Fruit fly (Drosophila melanogaster): ENCODE data around the gene t.
A peak's percentile ranks its signal among the peaks of the same experiment; 100 is the strongest.

Gene t

dm6 chrX:9250161-9250831 lies 27.2 kb upstream of the t start, which contains the start of gene CG17754 (continued):
- no peak for TF ChIP-seq CG16863 (GFP tag; optimal IDR thresholded peaks at IDR 0.05)
- no peak for TF ChIP-seq ems (GFP tag; optimal IDR thresholded peaks at IDR 0.05)
- TF ChIP-seq MBD-R2 (GFP tag; IDR thresholded peaks at IDR 0.05), result peak; percentile 87
- TF ChIP-seq CG15514 (GFP tag; optimal IDR thresholded peaks at IDR 0.05), result no peak
- TF ChIP-seq CG14965 (GFP tag; optimal IDR thresholded peaks at IDR 0.05; ENCODE audit: borderline replicate concordance), result no peak
- no peak for TF ChIP-seq lab (GFP tag; optimal IDR thresholded peaks at IDR 0.05)
- no peak for TF ChIP-seq CG13775 (GFP tag; optimal IDR thresholded peaks at IDR 0.05)
- no peak for TF ChIP-seq dmrt99B (tag; optimal IDR thresholded peaks at IDR 0.05)
- no peak for TF ChIP-seq maf-S (GFP tag; optimal IDR thresholded peaks at IDR 0.05)
- TF ChIP-seq CG32772 (GFP tag; IDR thresholded peaks at IDR 0.05), result no peak
- TF ChIP-seq disco-r (GFP tag; optimal IDR thresholded peaks at IDR 0.05), result no peak
- TF ChIP-seq YL-1 (GFP tag; optimal IDR thresholded peaks at IDR 0.05), result peak; percentile 32
- TF ChIP-seq MESR4 (GFP tag; optimal IDR thresholded peaks at IDR 0.05), result peak; percentile 50
- no peak for TF ChIP-seq wek (GFP tag; optimal IDR thresholded peaks at IDR 0.05)
- no peak for TF ChIP-seq Atf6 (GFP tag; IDR thresholded peaks at IDR 0.05)
- TF ChIP-seq CG4617 (GFP tag; optimal IDR thresholded peaks at IDR 0.05; ENCODE audit: borderline replicate concordance), result peak; percentile 16
- TF ChIP-seq Rx (GFP tag; IDR thresholded peaks at IDR 0.05), result no peak
- no peak for TF ChIP-seq gro (GFP tag; optimal IDR thresholded peaks at IDR 0.05)
- TF ChIP-seq CG10462 (GFP tag; optimal IDR thresholded peaks at IDR 0.05), result no peak
- TF ChIP-seq ato (GFP tag; IDR thresholded peaks at IDR 0.05; ENCODE audit: partially characterized antibody), result no peak
- TF ChIP-seq inv (GFP tag; IDR thresholded peaks at IDR 0.05; ENCODE audit: partially characterized antibody), result no peak
- no peak for TF ChIP-seq CG13894 (tag; optimal IDR thresholded peaks at IDR 0.05)
- TF ChIP-seq cg (GFP tag; optimal IDR thresholded peaks at IDR 0.05), result peak; percentile 43
- peak; percentile 17 for TF ChIP-seq CG30020 (tag; optimal IDR thresholded peaks at IDR 0.05)
- no peak for TF ChIP-seq CG31388 (GFP tag; optimal IDR thresholded peaks at IDR 0.05)
- no peak for TF ChIP-seq ssp (GFP tag; IDR thresholded peaks at IDR 0.05)
- TF ChIP-seq chm (GFP tag; IDR thresholded peaks at IDR 0.05), result no peak
- no peak for TF ChIP-seq Dfd (GFP tag; optimal IDR thresholded peaks at IDR 0.05)
- TF ChIP-seq CG11504 (tag; optimal IDR thresholded peaks at IDR 0.05), result peak; percentile 40
- no peak for TF ChIP-seq oc (tag; optimal IDR thresholded peaks at IDR 0.05)
- TF ChIP-seq CG4820 (GFP tag; optimal IDR thresholded peaks at IDR 0.05), result no peak
- no peak for TF ChIP-seq Gug (GFP tag; IDR thresholded peaks at IDR 0.05)
- no peak for TF ChIP-seq run (tag; optimal IDR thresholded peaks at IDR 0.05)
- TF ChIP-seq Max (GFP tag; optimal IDR thresholded peaks at IDR 0.05), result no peak
- TF ChIP-seq Hr78 (GFP tag; optimal IDR thresholded peaks at IDR 0.05), result no peak
- no peak for TF ChIP-seq CG8388 (GFP tag; optimal IDR thresholded peaks at IDR 0.05)
- TF ChIP-seq emc (GFP tag; optimal IDR thresholded peaks at IDR 0.05), result no peak
- no peak for TF ChIP-seq hbn (GFP tag; IDR thresholded peaks at IDR 0.05; ENCODE audit: partially characterized antibody)
- no peak for TF ChIP-seq CG7928 (GFP tag; optimal IDR thresholded peaks at IDR 0.05)
- TF ChIP-seq CG17802 (tag; optimal IDR thresholded peaks at IDR 0.05), result no peak
- no peak for TF ChIP-seq HLH3B (GFP tag; IDR thresholded peaks at IDR 0.05)
- no peak for TF ChIP-seq abd-A (tag; optimal IDR thresholded peaks at IDR 0.05)
- no peak for TF ChIP-seq Vsx1 (GFP tag; optimal IDR thresholded peaks at IDR 0.05)
- TF ChIP-seq CG15269 (tag; optimal IDR thresholded peaks at IDR 0.05), result no peak
- no peak for TF ChIP-seq Sox100B (GFP tag; optimal IDR thresholded peaks at IDR 0.05)
- no peak for TF ChIP-seq CG18262 (tag; optimal IDR thresholded peaks at IDR 0.05)
- no peak for TF ChIP-seq Pdp1 (GFP tag; optimal IDR thresholded peaks at IDR 0.05)
- TF ChIP-seq row (GFP tag; IDR thresholded peaks at IDR 0.05), result peak; percentile 34; the same call in 1 of the 3 replicates
- TF ChIP-seq Antp (GFP tag; optimal IDR thresholded peaks at IDR 0.05), result no peak

Data from whole organism, embryonic.